Fruit fly (Drosophila melanogaster) Kc167 (cell line): ENCODE data around the gene CG15414.

Experiments used
- Myc ChIP-seq: fragments of >200 bp; optimal IDR thresholded peaks from 2 replicates; lab custom pipeline; 2017; ENCODE audit warnings: missing external identifiers
- Sin3A ChIP-seq: fragments of >200 bp; optimal IDR thresholded peaks from 2 replicates; lab custom pipeline; 2018; ENCODE audit warnings: missing external identifiers
- h ChIP-seq: fragments of >200 bp; optimal IDR thresholded peaks from 3 replicates; lab custom pipeline; 2018; ENCODE audit warnings: missing external identifiers
- insv ChIP-seq: fragments of >200 bp; optimal IDR thresholded peaks from 3 replicates; lab custom pipeline; 2018; ENCODE audit warnings: missing external identifiers
- psq ChIP-seq: fragments of >200 bp; optimal IDR thresholded peaks from 2 replicates; lab custom pipeline; 2017; ENCODE audit warnings: missing external identifiers
- ttk ChIP-seq: sonication (Bioruptor generic); optimal IDR thresholded peaks from 2 replicates; lab custom pipeline; 2017; ENCODE audit warnings: missing external identifiers

Gene CG15414

dm6 chr2L:3490971-3491370 is at the start of gene CG15414:
Gene CG15414, minus strand, starts transcription at chr2L:3491071.
- TF ChIP-seq Myc (lab: Kevin White, UChicago) (no peak), insv (no peak), ttk (lab: Kevin White, UChicago) (no peak), psq (no peak), h (lab: Kevin White, UChicago) (no peak), Sin3A (lab: Kevin White, UChicago) (no peak)

DNA sequence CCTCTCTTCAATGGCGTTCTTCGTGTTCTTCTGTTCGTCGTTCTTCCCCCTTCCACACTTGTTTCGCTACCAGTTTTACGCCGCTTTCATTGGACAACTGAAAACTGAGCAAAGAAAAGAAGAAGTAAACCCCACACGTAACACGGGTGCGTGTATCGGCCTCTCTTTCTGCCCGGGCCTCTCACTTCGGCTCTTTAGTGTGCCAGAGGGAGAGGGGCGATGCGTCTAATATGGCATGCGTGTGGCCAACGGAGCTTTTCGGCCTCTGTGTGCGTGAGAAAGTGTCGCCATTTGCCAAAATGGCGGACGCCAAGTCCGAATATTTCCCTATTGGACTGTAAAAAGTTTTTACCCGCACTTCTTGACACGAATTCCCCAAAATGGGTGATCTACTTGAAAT is 49.1 kb upstream of the CG15414 start:
- TF ChIP-seq insv (no peak), ttk (lab: Kevin White, UChicago) (no peak), h (lab: Kevin White, UChicago) (no peak), Myc (lab: Kevin White, UChicago) (no peak), psq (no peak), Sin3A (lab: Kevin White, UChicago) (no peak)

DNA sequence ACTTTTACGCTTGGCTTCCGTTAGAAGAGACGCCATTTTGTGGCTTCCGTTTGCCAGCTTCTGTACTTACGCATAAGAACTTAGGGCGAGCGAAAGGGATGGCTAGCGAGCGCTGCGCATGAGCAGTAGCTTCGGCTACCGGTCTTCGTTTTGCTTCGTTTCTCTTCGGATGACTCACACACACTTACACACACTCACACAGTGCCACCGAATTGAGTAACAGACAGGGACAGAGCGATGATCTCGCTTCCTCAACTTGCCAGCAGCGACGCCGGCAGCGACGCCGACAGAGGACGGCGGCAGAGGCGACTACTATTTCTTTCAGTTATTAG is 48.5 kb upstream of the CG15414 start:
- TF ChIP-seq Myc (lab: Kevin White, UChicago): no peak
- TF ChIP-seq Sin3A (lab: Kevin White, UChicago): no peak
- no peak for TF ChIP-seq psq
- no peak for TF ChIP-seq h (lab: Kevin White, UChicago)
- TF ChIP-seq ttk (lab: Kevin White, UChicago): no peak
- no peak for TF ChIP-seq insv

DNA sequence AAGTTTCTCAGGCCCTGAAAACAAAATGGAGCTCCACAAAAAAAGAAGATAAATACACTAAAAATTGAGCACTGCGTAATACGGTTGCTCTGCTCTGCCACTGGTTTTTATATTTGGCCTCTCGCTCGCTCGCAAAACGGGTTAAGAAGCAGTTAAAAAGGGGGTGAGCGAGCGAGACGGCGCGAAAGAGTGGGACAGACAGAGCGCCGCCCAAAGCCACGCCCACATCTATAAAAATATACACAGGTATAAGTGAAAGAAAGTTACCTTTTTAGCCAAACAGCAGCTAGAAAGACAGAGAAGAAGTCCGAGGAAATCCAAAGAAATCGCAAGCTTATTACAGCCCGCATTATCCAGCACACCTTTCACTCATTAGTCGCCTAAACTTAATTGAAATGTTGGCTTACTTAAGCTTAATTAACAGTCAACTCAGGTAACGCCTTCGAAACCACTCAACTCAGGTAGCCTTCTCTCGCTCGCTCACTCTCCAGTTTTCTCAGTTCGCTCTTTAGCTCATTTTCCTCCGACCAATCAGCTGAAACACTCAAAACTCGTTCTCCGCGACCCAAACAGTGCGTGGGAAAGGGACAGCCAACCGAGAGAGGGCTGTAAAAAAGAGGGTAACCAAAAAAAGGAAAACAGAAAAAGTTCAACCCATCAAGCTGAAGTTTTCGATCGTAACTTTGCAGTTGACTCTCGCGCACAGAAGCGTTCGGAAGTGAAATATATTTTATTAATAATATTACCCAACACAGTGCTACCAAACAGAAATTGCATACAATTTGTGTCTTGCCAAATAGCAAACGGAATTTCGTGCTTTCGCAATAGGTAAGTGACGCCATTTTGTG is 47.9 kb upstream of the CG15414 start, which contains the start of gene drm:
Gene drm, plus strand, starts transcription at position 684 of the 848 bp plus-strand sequence.
- no peak for TF ChIP-seq h (lab: Kevin White, UChicago)
- no peak for TF ChIP-seq ttk (lab: Kevin White, UChicago)
- no peak for TF ChIP-seq Myc (lab: Kevin White, UChicago)
- no peak for TF ChIP-seq psq
- TF ChIP-seq Sin3A (lab: Kevin White, UChicago): no peak
- TF ChIP-seq insv: no peak

- no peak for TF ChIP-seq psq
- TF ChIP-seq Sin3A (lab: Kevin White, UChicago): no peak
- TF ChIP-seq ttk (lab: Kevin White, UChicago): no peak
- TF ChIP-seq Myc (lab: Kevin White, UChicago): no peak
- TF ChIP-seq h (lab: Kevin White, UChicago): no peak
- TF ChIP-seq insv: no peak
Measured at dm6 chr2L:3534227-3534842, 43.5 kb upstream of the CG15414 start.

dm6 chr2L:3532973-3533525 is 42.2 kb upstream of the CG15414 start:
- TF ChIP-seq ttk (lab: Kevin White, UChicago): no peak
- TF ChIP-seq h (lab: Kevin White, UChicago): no peak

dm6 chr2L:3530186-3530832 is 39.4 kb upstream of the CG15414 start, which contains the start of the genes Spindly and IFT57:
Gene Spindly, minus strand, starts transcription at chr2L:3530317.
Gene IFT57, plus strand, starts transcription at chr2L:3530789.
- TF ChIP-seq Sin3A (lab: Kevin White, UChicago): no peak
- no peak for TF ChIP-seq h (lab: Kevin White, UChicago)

dm6 chr2L:3524729-3525181 is 33.9 kb upstream of the CG15414 start, which contains the start of gene CG8852:
Gene CG8852, plus strand, starts transcription at chr2L:3525131.
- TF ChIP-seq Sin3A (lab: Kevin White, UChicago) (no peak), psq (no peak), Myc (lab: Kevin White, UChicago) (no peak), h (lab: Kevin White, UChicago) (no peak), insv (no peak), ttk (lab: Kevin White, UChicago) (no peak)

- TF ChIP-seq Sin3A (lab: Kevin White, UChicago): no peak
- TF ChIP-seq insv: no peak
- no peak for TF ChIP-seq ttk (lab: Kevin White, UChicago)
- no peak for TF ChIP-seq psq
- no peak for TF ChIP-seq Myc (lab: Kevin White, UChicago)
- TF ChIP-seq h (lab: Kevin White, UChicago): no peak
Measured at dm6 chr2L:3523956-3524355, 33.1 kb upstream of the CG15414 start, which contains the start of gene Sr-CIV. Gene Sr-CIV, minus strand, starts transcription at chr2L:3524056.

- TF ChIP-seq psq (no peak), ttk (lab: Kevin White, UChicago) (no peak), Myc (lab: Kevin White, UChicago) (no peak), insv (no peak), h (lab: Kevin White, UChicago) (no peak), Sin3A (lab: Kevin White, UChicago) (no peak)
Measured at dm6 chr2L:3519551-3519950, 28.7 kb upstream of the CG15414 start, which contains the start of the genes CG3213 and CG8851. Gene CG3213, minus strand, starts transcription at chr2L:3519651. Gene CG8851, plus strand, starts transcription at chr2L:3519677.

dm6 chr2L:3514569-3515191 is 23.8 kb upstream of the CG15414 start, which contains the start of the genes LeuRS and CG17593:
Gene LeuRS, minus strand, starts transcription at chr2L:3514656.
Gene CG17593, plus strand, starts transcription at chr2L:3514872.
- no peak for TF ChIP-seq psq
